Worm (Caenorhabditis elegans) whole organism, early embryonic: ENCODE results near the gene fbxa-154.

Source experiments
- ama-1 ChIP-seq: fragments of 150-350 bp; optimal IDR thresholded peaks from 2 replicates; lab custom pipeline; 2014
- flt-1 ChIP-seq: fragments of 200-800 bp; sonication (Bioruptor generic); IDR thresholded peaks from 2 replicates; pipeline ENCODE4 v1.3.6; 2022; ENCODE audit warnings: missing genetic modification characterization, missing compliant biosample characterization
- hmbx-1 ChIP-seq: sonication (generic microtip); optimal IDR thresholded peaks from 2 replicates; lab custom pipeline; 2016; ENCODE audit warnings: mild to moderate bottlenecking, missing genetic modification characterization, missing compliant biosample characterization
- scrt-1 ChIP-seq: fragments of 200-800 bp; sonication (Bioruptor generic); IDR thresholded peaks from 2 replicates; pipeline ENCODE4 v1.3.6; 2022; ENCODE audit warnings: missing genetic modification characterization, missing compliant biosample characterization
- tbx-37 ChIP-seq: fragments of 200-800 bp; sonication (Bioruptor generic); conservative IDR thresholded peaks from 2 replicates; pipeline ENCODE4 v1.3.6; 2022; ENCODE audit warnings: missing genetic modification reagents, missing genetic modification characterization, missing compliant biosample characterization

DNA sequence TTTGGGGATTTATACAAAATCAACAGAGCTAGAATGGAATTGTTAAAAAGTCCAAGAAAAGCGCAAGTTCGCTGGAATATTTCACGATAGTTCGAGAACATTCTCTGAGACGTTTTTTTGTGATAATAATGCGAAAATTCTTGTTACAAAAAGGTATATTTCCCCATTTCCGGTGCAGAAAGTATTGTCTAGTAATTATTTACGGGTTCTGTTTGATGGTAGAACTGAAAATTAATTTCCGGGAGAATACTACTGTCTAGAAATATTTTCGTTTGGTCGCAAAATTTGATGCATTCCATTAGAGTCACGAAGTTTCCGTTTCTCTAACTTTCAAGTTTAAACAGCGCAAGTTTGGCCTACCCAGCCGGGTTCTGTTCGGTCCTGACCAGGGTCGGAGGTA, 24.6 kb upstream of the fbxa-154 start, which contains the start of gene str-248:
- TF ChIP-seq scrt-1 (GFP tag; lab: Robert Waterston, UW) (no peak), tbx-37 (GFP tag; lab: Robert Waterston, UW) (no peak), flt-1 (GFP tag; lab: Robert Waterston, UW) (no peak), ama-1 (no peak), hmbx-1 (tag; lab: Kevin White, UChicago) (no peak)
